Worm (Caenorhabditis elegans) whole organism, early embryonic: ENCODE data around the gene hlh-8.
A peak's percentile ranks its signal among the peaks of the same experiment; 100 is the strongest.

Experiments
- B0310.2 ChIP-seq: sonication (generic microtip); optimal IDR thresholded peaks from 2 replicates; lab custom pipeline; 2016; ENCODE audit warnings: mild to moderate bottlenecking, missing genetic modification characterization, missing compliant biosample characterization
- F13C5.2 ChIP-seq: sonication (generic microtip); optimal IDR thresholded peaks from 2 replicates; lab custom pipeline; 2017; ENCODE audit warnings: mild to moderate bottlenecking, missing genetic modification characterization, inconsistent platforms, missing compliant biosample characterization
- aly-1 ChIP-seq: sonication (generic microtip); optimal IDR thresholded peaks from 2 replicates; lab custom pipeline; 2016; ENCODE audit warnings: missing genetic modification characterization, missing compliant biosample characterization
- ama-1 ChIP-seq: fragments of 150-350 bp; optimal IDR thresholded peaks from 2 replicates; lab custom pipeline; 2014
- ceh-13 ChIP-seq: fragments of 200-800 bp; sonication (Bioruptor generic); optimal IDR thresholded peaks from 2 replicates; lab custom pipeline; 2018; ENCODE audit warnings: mild to moderate bottlenecking, missing genetic modification characterization, missing compliant biosample characterization
- ceh-36 ChIP-seq: sonication (generic microtip); optimal IDR thresholded peaks from 2 replicates; lab custom pipeline; 2016; ENCODE audit warnings: missing genetic modification characterization, inconsistent platforms, missing compliant biosample characterization
- ets-7 ChIP-seq: sonication (generic microtip); optimal IDR thresholded peaks from 2 replicates; lab custom pipeline; 2016; ENCODE audit warnings: missing genotype, missing genetic modification characterization, missing compliant biosample characterization
- flt-1 ChIP-seq: fragments of 200-800 bp; sonication (Bioruptor generic); IDR thresholded peaks from 2 replicates; pipeline ENCODE4 v1.3.6; 2022; ENCODE audit warnings: missing genetic modification characterization, missing compliant biosample characterization
- hmbx-1 ChIP-seq: sonication (generic microtip); optimal IDR thresholded peaks from 2 replicates; lab custom pipeline; 2016; ENCODE audit warnings: mild to moderate bottlenecking, missing genetic modification characterization, missing compliant biosample characterization
- hmg-4 ChIP-seq: fragments of 200-800 bp; sonication (Bioruptor generic); optimal IDR thresholded peaks from 2 replicates; lab custom pipeline; 2018; ENCODE audit warnings: mild to moderate bottlenecking, missing genetic modification characterization, missing compliant biosample characterization
- hnd-1 ChIP-seq: sonication (generic microtip); optimal IDR thresholded peaks from 2 replicates; lab custom pipeline; 2016; ENCODE audit warnings: missing genetic modification characterization, missing compliant biosample characterization
- pes-1 ChIP-seq: fragments of 200-800 bp; sonication (Bioruptor generic); IDR thresholded peaks from 2 replicates; pipeline ENCODE4 v1.3.6; 2022; ENCODE audit warnings: missing genetic modification reagents, missing genetic modification characterization, missing compliant biosample characterization
- scrt-1 ChIP-seq: fragments of 200-800 bp; sonication (Bioruptor generic); IDR thresholded peaks from 2 replicates; pipeline ENCODE4 v1.3.6; 2022; ENCODE audit warnings: missing genetic modification characterization, missing compliant biosample characterization
- sea-1 ChIP-seq: fragments of 200-800 bp; sonication (Bioruptor generic); conservative IDR thresholded peaks from 2 replicates; pipeline ENCODE4 v1.3.6; 2022; ENCODE audit warnings: missing genetic modification characterization, missing compliant biosample characterization
- tbx-11 ChIP-seq: fragments of 200-800 bp; sonication (Bioruptor generic); IDR thresholded peaks from 2 replicates; pipeline ENCODE4 v1.3.6; 2022; ENCODE audit warnings: missing genetic modification characterization, missing compliant biosample characterization
- tbx-37 ChIP-seq: fragments of 200-800 bp; sonication (Bioruptor generic); conservative IDR thresholded peaks from 2 replicates; pipeline ENCODE4 v1.3.6; 2022; ENCODE audit warnings: missing genetic modification reagents, missing genetic modification characterization, missing compliant biosample characterization
- tra-4 ChIP-seq: sonication (generic microtip); optimal IDR thresholded peaks from 2 replicates; lab custom pipeline; 2017; ENCODE audit warnings: missing genetic modification characterization, missing compliant biosample characterization

The hlh-8 gene

ce11 chrX:8147398-8147797, 31.1 kb downstream of the hlh-8 start, which contains the start of gene C02B8.1:
C02B8.1 (plus strand) TSS chrX:8147698.
- TF ChIP-seq B0310.2 (tag; lab: Kevin White, UChicago): no peak
- no peak for TF ChIP-seq F13C5.2 (tag; lab: Kevin White, UChicago)
- no peak for TF ChIP-seq ceh-13 (GFP tag; lab: Kevin White, UChicago)
- TF ChIP-seq scrt-1 (GFP tag; lab: Robert Waterston, UW): no peak
- no peak for TF ChIP-seq sea-1 (GFP tag; lab: Robert Waterston, UW)
- no peak for TF ChIP-seq pes-1 (GFP tag; lab: Robert Waterston, UW)
- no peak for TF ChIP-seq tra-4 (tag; lab: Kevin White, UChicago)

- TF ChIP-seq hmg-4: no peak
- TF ChIP-seq sea-1 (GFP tag; lab: Robert Waterston, UW): no peak
- TF ChIP-seq hnd-1 (tag; lab: Kevin White, UChicago): no peak
- TF ChIP-seq flt-1 (GFP tag; lab: Robert Waterston, UW): no peak
- TF ChIP-seq ceh-36 (tag; lab: Kevin White, UChicago): no peak
- no peak for TF ChIP-seq tbx-37
- no peak for TF ChIP-seq ceh-13 (GFP tag; lab: Kevin White, UChicago)
- TF ChIP-seq B0310.2 (tag; lab: Kevin White, UChicago): no peak
- TF ChIP-seq pes-1 (GFP tag; lab: Robert Waterston, UW): no peak
- TF ChIP-seq ama-1 (lab: Kevin White, UChicago): no peak
- TF ChIP-seq aly-1 (tag; lab: Kevin White, UChicago): no peak
- TF ChIP-seq scrt-1 (GFP tag; lab: Robert Waterston, UW): no peak
- TF ChIP-seq hmbx-1: no peak
- no peak for TF ChIP-seq tbx-11 (GFP tag; lab: Robert Waterston, UW)
- no peak for TF ChIP-seq ets-7
- TF ChIP-seq F13C5.2 (tag; lab: Kevin White, UChicago): no peak
- TF ChIP-seq tra-4 (tag; lab: Kevin White, UChicago): no peak
Observed at ce11 chrX:8148993-8149392, 32.7 kb downstream of the hlh-8 start.

- no peak for TF ChIP-seq pes-1 (GFP tag; lab: Robert Waterston, UW)
- no peak for TF ChIP-seq hmg-4
- TF ChIP-seq scrt-1 (GFP tag; lab: Robert Waterston, UW): no peak
- no peak for TF ChIP-seq ceh-36 (tag; lab: Kevin White, UChicago)
- TF ChIP-seq aly-1 (tag; lab: Kevin White, UChicago): no peak
- no peak for TF ChIP-seq hmbx-1
- TF ChIP-seq B0310.2 (tag; lab: Kevin White, UChicago): no peak
- no peak for TF ChIP-seq tbx-11 (GFP tag; lab: Robert Waterston, UW)
- no peak for TF ChIP-seq tbx-37
- TF ChIP-seq tra-4 (tag; lab: Kevin White, UChicago): no peak
Observed at ce11 chrX:8150621-8151020, 34.4 kb downstream of the hlh-8 start, which contains the start of gene F22F1.2. F22F1.2 (minus strand) TSS chrX:8150721.

- TF ChIP-seq aly-1 (tag; lab: Kevin White, UChicago) (no peak), hmg-4 (peak; percentile 43)
Observed at ce11 chrX:8151409-8151808, 35.2 kb downstream of the hlh-8 start.

- peak; percentile 81 for TF ChIP-seq pes-1 (GFP tag; lab: Robert Waterston, UW)
- peak; percentile 83 for TF ChIP-seq flt-1 (GFP tag; lab: Robert Waterston, UW)
- TF ChIP-seq tbx-37: peak; percentile 79
- TF ChIP-seq tbx-11 (GFP tag; lab: Robert Waterston, UW): peak; percentile 58
- TF ChIP-seq scrt-1 (GFP tag; lab: Robert Waterston, UW): peak; percentile 61
Observed at ce11 chrX:8155447-8155877, 39.2 kb downstream of the hlh-8 start.

- TF ChIP-seq aly-1 (tag; lab: Kevin White, UChicago) (no peak), tbx-11 (GFP tag; lab: Robert Waterston, UW) (peak; percentile 91), scrt-1 (GFP tag; lab: Robert Waterston, UW) (peak; percentile 97), ets-7 (peak; percentile 46), hnd-1 (tag; lab: Kevin White, UChicago) (peak; percentile 46), ceh-36 (tag; lab: Kevin White, UChicago) (peak; percentile 93), pes-1 (GFP tag; lab: Robert Waterston, UW) (peak; percentile 98), hmg-4 (peak; percentile 97), ama-1 (lab: Kevin White, UChicago) (no peak), tbx-37 (peak; percentile 94), sea-1 (GFP tag; lab: Robert Waterston, UW) (peak; percentile 99), ceh-13 (GFP tag; lab: Kevin White, UChicago) (peak; percentile 83), tra-4 (tag; lab: Kevin White, UChicago) (peak; percentile 68), hmbx-1 (peak; percentile 71), B0310.2 (tag; lab: Kevin White, UChicago) (peak; percentile 87), F13C5.2 (tag; lab: Kevin White, UChicago) (peak; percentile 78), flt-1 (GFP tag; lab: Robert Waterston, UW) (peak; percentile 96)
Observed at ce11 chrX:8155969-8156368, 39.7 kb downstream of the hlh-8 start.

ce11 chrX:8156502-8156901, 40.2 kb downstream of the hlh-8 start:
- TF ChIP-seq ets-7 (no peak), pes-1 (GFP tag; lab: Robert Waterston, UW) (0 out of 2 replicates have a peak, but pooled peaks have one; percentile 30), hmg-4 (no peak), B0310.2 (tag; lab: Kevin White, UChicago) (no peak), sea-1 (GFP tag; lab: Robert Waterston, UW) (peak; percentile 45), tbx-11 (GFP tag; lab: Robert Waterston, UW) (0 out of 2 replicates have a peak, but pooled peaks have one; percentile 27), tbx-37 (0 out of 2 replicates have a peak, but pooled peaks have one; percentile 21), flt-1 (GFP tag; lab: Robert Waterston, UW) (0 out of 2 replicates have a peak, but pooled peaks have one; percentile 37), hnd-1 (tag; lab: Kevin White, UChicago) (no peak), ama-1 (lab: Kevin White, UChicago) (no peak), ceh-13 (GFP tag; lab: Kevin White, UChicago) (no peak)
